Worm (Caenorhabditis elegans): ENCODE results near the gene T03G6.7.

T03G6.7 gene

DNA sequence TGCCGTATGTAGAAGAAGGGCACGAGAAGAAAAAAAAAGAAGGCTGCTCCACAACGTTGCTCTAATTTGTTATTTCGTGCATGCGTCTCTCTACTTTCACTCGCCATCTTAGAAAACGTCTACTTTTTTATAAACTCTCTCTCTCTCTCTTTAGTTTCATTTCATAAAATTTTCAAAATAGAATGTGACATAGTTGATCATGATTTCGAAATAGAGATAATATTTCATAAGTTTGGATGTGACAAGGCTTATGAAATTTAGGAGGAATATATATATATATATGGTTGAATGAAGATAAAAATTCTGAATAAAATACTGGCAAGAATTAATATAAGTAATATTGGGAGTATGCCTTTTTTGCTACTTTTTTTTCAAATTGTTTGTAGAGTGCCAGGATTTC, 47.3 kb downstream of the T03G6.7 start:
- TF ChIP-seq nhr-28 (tag; optimal IDR thresholded peaks at IDR 0.05) (no peak), ztf-11 (tag; optimal IDR thresholded peaks at IDR 0.05) (no peak), mls-2 (tag; optimal IDR thresholded peaks at IDR 0.05) (no peak), sptf-1 (tag; optimal IDR thresholded peaks at IDR 0.05) (no peak), nhr-12 (tag; optimal IDR thresholded peaks at IDR 0.05) (no peak), zip-8 (tag; optimal IDR thresholded peaks at IDR 0.05) (no peak), nhr-2 (tag; optimal IDR thresholded peaks at IDR 0.05) (no peak), M03D4.4 (tag; optimal IDR thresholded peaks at IDR 0.05) (no peak), lsy-2 (tag; optimal IDR thresholded peaks at IDR 0.05) (no peak), mab-5 (tag; optimal IDR thresholded peaks at IDR 0.05) (no peak), lin-32 (GFP tag; optimal IDR thresholded peaks at IDR 0.05) (no peak), pha-4 (tag; optimal IDR thresholded peaks at IDR 0.05) (no peak), ceh-43 (GFP tag; optimal IDR thresholded peaks at IDR 0.05) (no peak), tbx-8 (GFP tag; optimal IDR thresholded peaks at IDR 0.05) (no peak), unc-120 (tag; optimal IDR thresholded peaks at IDR 0.05; ENCODE audit: poor library complexity, severe bottlenecking) (no peak), elt-1 (tag; optimal IDR thresholded peaks at IDR 0.05; ENCODE audit: borderline replicate concordance, insufficient read depth) (no peak), flh-1 (GFP tag; optimal IDR thresholded peaks at IDR 0.05) (no peak)
